Worm (Caenorhabditis elegans) whole organism, L4 larva: ENCODE measurements around the gene srh-15.

ENCODE experiments used
- F37D6.2 ChIP-seq: sonication (generic microtip); optimal IDR thresholded peaks from 2 replicates; lab custom pipeline; 2016; ENCODE audit warnings: mild to moderate bottlenecking, missing genetic modification characterization, missing compliant biosample characterization
- T20F7.1 ChIP-seq: fragments of 200-800 bp; sonication (Bioruptor generic); optimal IDR thresholded peaks from 2 replicates; lab custom pipeline; 2018; ENCODE audit warnings: mild to moderate bottlenecking, missing genetic modification characterization, missing compliant biosample characterization
- Y5F2A.4 ChIP-seq: fragments of 200-800 bp; sonication (Bioruptor generic); optimal IDR thresholded peaks from 2 replicates; lab custom pipeline; 2018; ENCODE audit warnings: mild to moderate bottlenecking, missing genetic modification characterization, missing compliant biosample characterization
- ZK337.2 ChIP-seq: fragments of 200-800 bp; sonication (Bioruptor generic); IDR thresholded peaks from 2 replicates; pipeline ENCODE4 v1.3.6; 2022; ENCODE audit warnings: missing genetic modification reagents, missing genetic modification characterization, missing compliant biosample characterization
- ama-1 ChIP-seq: fragments of 150-350 bp; optimal IDR thresholded peaks from 2 replicates; lab custom pipeline; 2014; ENCODE audit warnings: inconsistent platforms, mixed read lengths
- attf-4 ChIP-seq: sonication (generic microtip); optimal IDR thresholded peaks from 3 replicates; lab custom pipeline; 2017; ENCODE audit warnings: missing biosample characterization, missing genetic modification characterization
- ceh-20 ChIP-seq: fragments of 200-800 bp; sonication (Bioruptor generic); IDR thresholded peaks from 2 replicates; pipeline ENCODE4 v1.3.6; 2022; ENCODE audit warnings: missing genetic modification reagents, missing genetic modification characterization, missing compliant biosample characterization
- ceh-32 ChIP-seq: sonication (generic microtip); optimal IDR thresholded peaks from 2 replicates; lab custom pipeline; 2016; ENCODE audit warnings: mild to moderate bottlenecking, missing genetic modification characterization, missing compliant biosample characterization; ENCODE audit not compliant: poor library complexity
- ceh-44 ChIP-seq: fragments of 200-800 bp; sonication (Bioruptor generic); IDR thresholded peaks from 2 replicates; pipeline ENCODE4 v1.3.6; 2022; ENCODE audit warnings: missing genetic modification reagents, missing genetic modification characterization, missing compliant biosample characterization
- ceh-62 ChIP-seq: sonication (generic microtip); optimal IDR thresholded peaks from 2 replicates; lab custom pipeline; 2017; ENCODE audit warnings: missing biosample characterization, missing genetic modification characterization
- ctbp-1 ChIP-seq: fragments of 200-800 bp; sonication (Bioruptor generic); IDR thresholded peaks from 2 replicates; pipeline ENCODE4 v1.3.6; 2022; ENCODE audit warnings: missing genetic modification reagents, missing genetic modification characterization, missing compliant biosample characterization
- dmd-6 ChIP-seq: fragments of 200-800 bp; sonication (Bioruptor generic); IDR thresholded peaks from 2 replicates; pipeline ENCODE4 v1.3.6; 2022; ENCODE audit warnings: missing genetic modification reagents, missing genetic modification characterization, missing compliant biosample characterization
- dmd-8 ChIP-seq: fragments of 200-800 bp; sonication (Bioruptor generic); IDR thresholded peaks from 2 replicates; pipeline ENCODE4 v1.3.6; 2022; ENCODE audit warnings: missing genetic modification characterization, missing compliant biosample characterization
- dmd-9 ChIP-seq: fragments of 200-800 bp; sonication (Bioruptor generic); IDR thresholded peaks from 2 replicates; pipeline ENCODE4 v1.3.6; 2022; ENCODE audit warnings: missing genetic modification reagents, missing genetic modification characterization, missing compliant biosample characterization
- dpl-1 ChIP-seq: fragments of 150-350 bp; optimal IDR thresholded peaks from 2 replicates; lab custom pipeline; 2014; ENCODE audit warnings: missing biosample characterization, missing genetic modification reagents, missing genetic modification characterization
- dve-1 ChIP-seq: sonication (generic microtip); optimal IDR thresholded peaks from 2 replicates; lab custom pipeline; 2017; ENCODE audit warnings: antibody characterized with exemption, mild to moderate bottlenecking, missing genetic modification characterization, missing compliant biosample characterization; ENCODE audit not compliant: insufficient read depth
- hlh-11 ChIP-seq: fragments of 200-800 bp; sonication (Bioruptor generic); optimal IDR thresholded peaks from 2 replicates; lab custom pipeline; 2018; ENCODE audit warnings: mild to moderate bottlenecking, missing genetic modification characterization, missing compliant biosample characterization
- jun-1 ChIP-seq: fragments of 150-350 bp; optimal IDR thresholded peaks from 2 replicates; lab custom pipeline; 2014; ENCODE audit warnings: missing biosample characterization, missing genetic modification reagents, missing genetic modification characterization
- lim-7 ChIP-seq: fragments of 200-800 bp; sonication (Bioruptor generic); IDR thresholded peaks from 2 replicates; pipeline ENCODE4 v1.3.6; 2022; ENCODE audit warnings: missing genetic modification characterization, missing compliant biosample characterization
- lin-13 ChIP-seq: fragments of 150-350 bp; optimal IDR thresholded peaks from 2 replicates; lab custom pipeline; 2014; ENCODE audit warnings: missing biosample characterization, missing genetic modification reagents, missing genetic modification characterization
- lir-3 ChIP-seq: sonication (generic microtip); optimal IDR thresholded peaks from 2 replicates; lab custom pipeline; 2016; ENCODE audit warnings: mild to moderate bottlenecking, missing genetic modification characterization, missing compliant biosample characterization
- mep-1 ChIP-seq: fragments of 150-350 bp; sonication (generic microtip); optimal IDR thresholded peaks from 3 replicates; lab custom pipeline; 2014; ENCODE audit warnings: missing biosample characterization, missing genetic modification characterization
- mes-2 ChIP-seq: sonication (generic microtip); optimal IDR thresholded peaks from 2 replicates; lab custom pipeline; 2016; ENCODE audit warnings: missing genotype, mild to moderate bottlenecking, missing genetic modification characterization, missing compliant biosample characterization; ENCODE audit not compliant: poor library complexity, severe bottlenecking
- nhr-11 ChIP-seq: fragments of 150-350 bp; optimal IDR thresholded peaks from 2 replicates; lab custom pipeline; 2014; ENCODE audit warnings: missing biosample characterization, missing genetic modification characterization
- nhr-111 ChIP-seq: fragments of 200-800 bp; sonication (Bioruptor generic); optimal IDR thresholded peaks from 2 replicates; lab custom pipeline; 2018; ENCODE audit warnings: mild to moderate bottlenecking, missing genetic modification characterization, missing compliant biosample characterization
- nhr-237 ChIP-seq: sonication (generic microtip); optimal IDR thresholded peaks from 2 replicates; lab custom pipeline; 2017; ENCODE audit warnings: missing biosample characterization, missing genetic modification characterization
- nhr-41 ChIP-seq: fragments of 200-800 bp; sonication (Bioruptor generic); IDR thresholded peaks from 2 replicates; pipeline ENCODE4 v1.3.6; 2022; ENCODE audit warnings: missing genetic modification reagents, missing genetic modification characterization, missing compliant biosample characterization
- nhr-42 ChIP-seq: fragments of 200-800 bp; sonication (Bioruptor generic); IDR thresholded peaks from 2 replicates; pipeline ENCODE4 v1.3.6; 2022; ENCODE audit warnings: missing genetic modification characterization, missing compliant biosample characterization
- nhr-48 ChIP-seq: sonication (generic microtip); optimal IDR thresholded peaks from 2 replicates; lab custom pipeline; 2016; ENCODE audit warnings: mild to moderate bottlenecking, missing genetic modification characterization, missing compliant biosample characterization
- pha-4 ChIP-seq, 2 experiments: fragments of 150-350 bp in 1 of 2; fragments of 200-800 bp in 1 of 2; sonication (Bioruptor generic) in 1 of 2; IDR thresholded peaks in 1 of 2; optimal IDR thresholded peaks in 1 of 2; 2 replicates each; pipeline versions ENCODE4 v1.3.6 to Lab custom; 2014 to 2022; ENCODE audit warnings: missing genetic modification characterization in 2 of 2, missing genetic modification reagents in 2 of 2, missing biosample characterization in 1 of 2, missing compliant biosample characterization in 1 of 2
- php-3 ChIP-seq: fragments of 200-800 bp; sonication (Bioruptor generic); IDR thresholded peaks from 2 replicates; pipeline ENCODE4 v1.3.6; 2022; ENCODE audit warnings: missing genetic modification reagents, missing genetic modification characterization, missing compliant biosample characterization
- skn-1 ChIP-seq: fragments of 150-350 bp; optimal IDR thresholded peaks from 2 replicates; lab custom pipeline; 2014; ENCODE audit warnings: missing biosample characterization, missing genetic modification characterization
- spr-3 ChIP-seq: fragments of 200-800 bp; sonication (Bioruptor generic); optimal IDR thresholded peaks from 2 replicates; lab custom pipeline; 2018; ENCODE audit warnings: mild to moderate bottlenecking, missing genetic modification characterization, missing compliant biosample characterization
- tag-97 ChIP-seq: fragments of 200-800 bp; sonication (Bioruptor generic); IDR thresholded peaks from 2 replicates; pipeline ENCODE4 v1.3.6; 2022; ENCODE audit warnings: missing genetic modification characterization, missing compliant biosample characterization
- unc-130 ChIP-seq: sonication (generic microtip); optimal IDR thresholded peaks from 2 replicates; lab custom pipeline; 2016; ENCODE audit warnings: missing genetic modification reagents, missing genetic modification characterization, missing compliant biosample characterization
- zfp-2 ChIP-seq: sonication (generic microtip); optimal IDR thresholded peaks from 2 replicates; lab custom pipeline; 2016; ENCODE audit warnings: mild to moderate bottlenecking, missing genetic modification characterization, missing compliant biosample characterization
- ztf-7 ChIP-seq: fragments of 150-350 bp; optimal IDR thresholded peaks from 2 replicates; lab custom pipeline; 2014; ENCODE audit warnings: missing biosample characterization, missing genetic modification characterization

The srh-15 gene

ce11 chrV:13324933-13325760 lies 4.4 kb downstream of the srh-15 start, which contains the start of gene C50B6.7 (continued):
- TF ChIP-seq mes-2 (tag; lab: Kevin White, UChicago) = no peak
- TF ChIP-seq dve-1 (tag; lab: Kevin White, UChicago) = peak; percentile 11
- TF ChIP-seq attf-4 (tag; lab: Kevin White, UChicago) = no peak
- peak; percentile 9 for TF ChIP-seq nhr-48
- TF ChIP-seq zfp-2 (tag; lab: Kevin White, UChicago) = no peak
- peak; percentile 48 for TF ChIP-seq dmd-6 (GFP tag; lab: Robert Waterston, UW)
- TF ChIP-seq php-3 (GFP tag; lab: Robert Waterston, UW) = peak; percentile 90
- no peak for TF ChIP-seq ceh-20
- TF ChIP-seq hlh-11 (tag; lab: Kevin White, UChicago) = no peak

- TF ChIP-seq nhr-42 (no peak), ceh-32 (tag; lab: Kevin White, UChicago) (no peak), pha-4 (GFP tag; IDR thresholded peaks at IDR 0.05; lab: Robert Waterston, UW) (no peak), pha-4 (tag; optimal IDR thresholded peaks at IDR 0.05; lab: Kevin White, UChicago) (no peak), ama-1 (lab: Kevin White, UChicago) (no peak), nhr-41 (GFP tag; lab: Robert Waterston, UW) (no peak), Y5F2A.4 (GFP tag; lab: Kevin White, UChicago) (no peak), php-3 (GFP tag; lab: Robert Waterston, UW) (no peak), jun-1 (no peak), skn-1 (tag; lab: Kevin White, UChicago) (no peak), lir-3 (tag; lab: Kevin White, UChicago) (no peak), mep-1 (no peak), lin-13 (GFP tag; lab: Kevin White, UChicago) (no peak), spr-3 (GFP tag; lab: Kevin White, UChicago) (no peak), nhr-237 (tag; lab: Kevin White, UChicago) (no peak)
Measured at ce11 chrV:13327463-13327862, 6.7 kb downstream of the srh-15 start, which contains the start of gene str-37. Gene str-37, plus strand, starts transcription at chrV:13327763.

- TF ChIP-seq skn-1 (tag; lab: Kevin White, UChicago) = no peak
- no peak for TF ChIP-seq F37D6.2 (tag; lab: Kevin White, UChicago)
- no peak for TF ChIP-seq tag-97 (GFP tag; lab: Robert Waterston, UW)
- TF ChIP-seq ctbp-1 (GFP tag; lab: Robert Waterston, UW) = no peak
- no peak for TF ChIP-seq nhr-111 (GFP tag; lab: Kevin White, UChicago)
- no peak for TF ChIP-seq dmd-9 (GFP tag; lab: Robert Waterston, UW)
- TF ChIP-seq dpl-1 = no peak
- no peak for TF ChIP-seq unc-130 (GFP tag; lab: Kevin White, UChicago)
- no peak for TF ChIP-seq ceh-62
- no peak for TF ChIP-seq lim-7 (GFP tag; lab: Robert Waterston, UW)
- TF ChIP-seq ZK337.2 (GFP tag; lab: Robert Waterston, UW) = no peak
- TF ChIP-seq nhr-237 (tag; lab: Kevin White, UChicago) = no peak
- no peak for TF ChIP-seq nhr-42
- no peak for TF ChIP-seq T20F7.1 (GFP tag; lab: Kevin White, UChicago)
- no peak for TF ChIP-seq jun-1
- no peak for TF ChIP-seq nhr-11 (tag; lab: Kevin White, UChicago)
- TF ChIP-seq dmd-8 (GFP tag; lab: Robert Waterston, UW) = no peak
- no peak for TF ChIP-seq ztf-7 (tag; lab: Kevin White, UChicago)
- no peak for TF ChIP-seq ceh-44 (GFP tag; lab: Robert Waterston, UW)
Measured at ce11 chrV:13330919-13331318, 10.1 kb downstream of the srh-15 start, which contains the start of gene nhr-129. Gene nhr-129, minus strand, starts transcription at chrV:13331019.
